Fruit fly (Drosophila melanogaster) whole organism, pupa: ENCODE data around the gene CG5070.

Experiments
- CG13204 ChIP-seq: fragments of 200-800 bp; sonication (Bioruptor generic); optimal IDR thresholded peaks from 2 replicates; lab custom pipeline; 2018; ENCODE audit warnings: missing biosample characterization, mild to moderate bottlenecking, missing genetic modification characterization, moderate library complexity
- CG15710 ChIP-seq: fragments of 200-800 bp; sonication (Bioruptor generic); optimal IDR thresholded peaks from 2 replicates; lab custom pipeline; 2018; ENCODE audit warnings: missing biosample characterization, mild to moderate bottlenecking, missing genetic modification characterization, moderate library complexity
- CG34367 ChIP-seq: fragments of 200-800 bp; sonication (Bioruptor generic); optimal IDR thresholded peaks from 2 replicates; lab custom pipeline; 2018; ENCODE audit warnings: missing biosample characterization, mild to moderate bottlenecking, missing genetic modification characterization
- CG4496 ChIP-seq: fragments of 200-800 bp; sonication (Bioruptor generic); IDR thresholded peaks from 3 replicates; pipeline ENCODE4 v1.3.6; 2022; ENCODE audit warnings: missing biosample characterization, missing genetic modification characterization
- EcR ChIP-seq: fragments of 200-800 bp; sonication (Bioruptor generic); optimal IDR thresholded peaks from 3 replicates; lab custom pipeline; 2019; ENCODE audit warnings: missing biosample characterization, missing genetic modification characterization, mild to moderate bottlenecking, moderate library complexity, missing genetic modification reagents
- Ets98B ChIP-seq: fragments of 200-800 bp; sonication (Bioruptor generic); IDR thresholded peaks from 2 replicates; pipeline ENCODE4 v1.3.6; 2022; ENCODE audit warnings: missing biosample characterization, missing genetic modification characterization
- Snoo ChIP-seq: fragments of 200-800 bp; sonication (Bioruptor generic); optimal IDR thresholded peaks from 3 replicates; lab custom pipeline; 2017; ENCODE audit warnings: missing biosample characterization, mild to moderate bottlenecking, missing genetic modification characterization, inconsistent platforms
- gl ChIP-seq: fragments of 200-800 bp; sonication (Bioruptor generic); optimal IDR thresholded peaks from 2 replicates; lab custom pipeline; 2018; ENCODE audit warnings: missing biosample characterization, mild to moderate bottlenecking, missing genetic modification characterization

- TF ChIP-seq Ets98B (GFP tag; lab: Robert Waterston, UW), result no peak
- TF ChIP-seq CG4496 (GFP tag; lab: Robert Waterston, UW), result no peak
- no peak for TF ChIP-seq CG13204
- no peak for TF ChIP-seq CG34367 (tag; lab: Kevin White, UChicago)
- TF ChIP-seq Snoo (tag; lab: Kevin White, UChicago), result peak; percentile 22
- TF ChIP-seq gl (tag; lab: Kevin White, UChicago), result no peak
- TF ChIP-seq CG15710 (tag; lab: Kevin White, UChicago), result peak; percentile 11
- TF ChIP-seq EcR (GFP tag; lab: Kevin White, UChicago), result no peak
Measured at dm6 chrX:17172123-17172522, 30.8 kb upstream of the CG5070 start.
